Worm (Caenorhabditis elegans) whole organism, midembryonic: ENCODE data around the gene clec-127.

Experiments
- T22C8.4 ChIP-seq: fragments of 200-800 bp; sonication (Bioruptor generic); IDR thresholded peaks from 2 replicates; pipeline ENCODE4 v1.3.6; 2022; ENCODE audit warnings: missing genetic modification characterization, missing compliant biosample characterization
- flt-1 ChIP-seq: fragments of 200-800 bp; sonication (Bioruptor generic); IDR thresholded peaks from 2 replicates; pipeline ENCODE4 v1.3.6; 2022; ENCODE audit warnings: missing genetic modification characterization, missing compliant biosample characterization
- klf-2 ChIP-seq: fragments of 200-800 bp; sonication (Bioruptor generic); conservative IDR thresholded peaks from 2 replicates; pipeline ENCODE4 v1.3.6; 2022; ENCODE audit warnings: missing genetic modification reagents, missing genetic modification characterization, missing compliant biosample characterization
- med-1 ChIP-seq: sonication (generic microtip); optimal IDR thresholded peaks from 2 replicates; lab custom pipeline; 2017; ENCODE audit warnings: missing genetic modification characterization, mild to moderate bottlenecking, missing compliant biosample characterization, antibody characterized with exemption, missing genetic modification reagents; ENCODE audit not compliant: insufficient read depth
- ref-1 ChIP-seq: fragments of 200-800 bp; sonication (Bioruptor generic); conservative IDR thresholded peaks from 2 replicates; pipeline ENCODE4 v1.3.6; 2022; ENCODE audit warnings: missing genetic modification reagents, missing genetic modification characterization, missing compliant biosample characterization
- tab-1 ChIP-seq: fragments of 200-800 bp; sonication (Bioruptor generic); IDR thresholded peaks from 2 replicates; pipeline ENCODE4 v1.3.6; 2022; ENCODE audit warnings: missing genetic modification characterization, missing compliant biosample characterization
- ztf-23 ChIP-seq: fragments of 200-800 bp; sonication (Bioruptor generic); IDR thresholded peaks from 2 replicates; pipeline ENCODE4 v1.3.6; 2022; ENCODE audit warnings: missing genetic modification reagents, missing genetic modification characterization, missing compliant biosample characterization
- ztf-29 ChIP-seq: fragments of 200-800 bp; sonication (Bioruptor generic); IDR thresholded peaks from 2 replicates; pipeline ENCODE4 v1.3.6; 2022; ENCODE audit warnings: missing genetic modification reagents, missing genetic modification characterization, missing compliant biosample characterization

ce11 chrII:3598721-3599120, 29.7 kb upstream of the clec-127 start, which contains the start of gene Y49F6A.11:
- TF ChIP-seq tab-1 (GFP tag; lab: Robert Waterston, UW) (no peak), med-1 (no peak), flt-1 (GFP tag; lab: Robert Waterston, UW) (no peak), klf-2 (GFP tag; lab: Robert Waterston, UW) (no peak), ztf-29 (GFP tag; lab: Robert Waterston, UW) (no peak), ref-1 (GFP tag; lab: Robert Waterston, UW) (no peak), T22C8.4 (no peak), ztf-23 (no peak)
